Worm (Caenorhabditis elegans) whole organism, mixed stage, embryonic: ENCODE measurements around the gene jac-1.

Experiments
- mep-1 ChIP-seq: fragments of 150-350 bp; optimal IDR thresholded peaks from 2 replicates; lab custom pipeline; 2017; ENCODE audit warnings: missing biosample characterization, missing genetic modification reagents, missing genetic modification characterization, inconsistent platforms
- unc-120 ChIP-seq: sonication (generic microtip); optimal IDR thresholded peaks from 2 replicates; lab custom pipeline; 2017; ENCODE audit warnings: missing genetic modification characterization, missing compliant biosample characterization; ENCODE audit not compliant: poor library complexity, severe bottlenecking

DNA sequence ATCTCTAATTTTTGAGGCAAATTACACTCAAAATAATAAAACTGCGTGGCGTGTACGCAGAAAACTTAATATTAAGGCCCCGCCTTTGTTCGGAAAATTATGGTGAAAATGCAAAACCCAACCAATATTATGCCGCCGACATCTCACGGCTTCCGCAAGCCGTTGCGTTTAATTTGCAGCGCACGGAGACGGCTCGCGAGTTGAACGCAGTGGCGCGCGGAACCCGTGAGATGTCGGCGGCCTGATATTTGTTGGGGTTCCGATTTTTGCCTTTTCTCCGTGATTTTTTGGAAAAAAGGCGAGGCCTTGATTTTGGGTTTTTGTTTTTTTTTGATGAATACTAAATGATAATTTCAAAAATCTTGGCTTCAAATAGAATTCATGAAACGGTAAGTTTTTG, 25.6 kb downstream of the jac-1 start:
- no peak for TF ChIP-seq unc-120 (tag; lab: Kevin White, UChicago)
- TF ChIP-seq mep-1 (tag; lab: Kevin White, UChicago), result no peak
